Worm (Caenorhabditis elegans) whole organism, L4/young adult: Measurements from ENCODE around the gene trul-1.

Experiments
- W03F9.2 ChIP-seq: fragments of 150-350 bp; optimal IDR thresholded peaks from 2 replicates; lab custom pipeline; 2014; ENCODE audit warnings: missing biosample characterization, missing genetic modification characterization
- dao-5 ChIP-seq: sonication (generic microtip); optimal IDR thresholded peaks from 2 replicates; lab custom pipeline; 2016; ENCODE audit warnings: missing genotype, missing genetic modification characterization, moderate library complexity, missing compliant biosample characterization
- him-1 ChIP-seq: sonication (generic microtip); optimal IDR thresholded peaks from 2 replicates; lab custom pipeline; 2016; ENCODE audit warnings: missing genotype, missing genetic modification reagents, missing genetic modification characterization, missing compliant biosample characterization

Gene trul-1

ce11 chrII:240043-240442 lies 42.3 kb downstream of the trul-1 start:
- TF ChIP-seq dao-5 (tag; lab: Kevin White, UChicago) = no peak
- no peak for TF ChIP-seq him-1 (tag; lab: Kevin White, UChicago)
- no peak for TF ChIP-seq W03F9.2 (tag; lab: Kevin White, UChicago)

ce11 chrII:237721-238120 lies 44.7 kb downstream of the trul-1 start, which contains the start of gene laat-1:
Gene laat-1 (minus strand): TSS chrII:237821.
- no peak for TF ChIP-seq dao-5 (tag; lab: Kevin White, UChicago)
- TF ChIP-seq him-1 (tag; lab: Kevin White, UChicago) = no peak
- TF ChIP-seq W03F9.2 (tag; lab: Kevin White, UChicago) = no peak

- no peak for TF ChIP-seq him-1 (tag; lab: Kevin White, UChicago)
- no peak for TF ChIP-seq dao-5 (tag; lab: Kevin White, UChicago)
- no peak for TF ChIP-seq W03F9.2 (tag; lab: Kevin White, UChicago)
Measured at ce11 chrII:232641-233040, 49.7 kb downstream of the trul-1 start, which contains the start of gene Y43H11AL.1. Gene Y43H11AL.1 (minus strand): TSS chrII:232741.
